Worm (Caenorhabditis elegans) whole organism, young adult: ENCODE results near the gene F16F9.3.

Experiments used
- C06A6.2 ChIP-seq: fragments of 200-800 bp; sonication (Bioruptor generic); conservative IDR thresholded peaks from 2 replicates; pipeline ENCODE4 v1.3.6; 2022; ENCODE audit warnings: missing genetic modification characterization, missing compliant biosample characterization
- D2030.7 ChIP-seq: fragments of 200-800 bp; sonication (Bioruptor generic); IDR thresholded peaks from 2 replicates; pipeline ENCODE4 v1.3.6; 2022; ENCODE audit warnings: missing genetic modification reagents, missing genetic modification characterization, missing compliant biosample characterization
- F49E8.2 ChIP-seq: sonication (generic microtip); optimal IDR thresholded peaks from 3 replicates; lab custom pipeline; 2017; ENCODE audit warnings: missing genetic modification characterization, mild to moderate bottlenecking, missing compliant biosample characterization, antibody characterized with exemption, moderate library complexity; ENCODE audit not compliant: insufficient read depth
- F55B11.4 ChIP-seq: sonication (generic microtip); optimal IDR thresholded peaks from 2 replicates; lab custom pipeline; 2016; ENCODE audit warnings: missing compliant biosample characterization, missing genetic modification characterization, borderline replicate concordance; ENCODE audit not compliant: insufficient read depth
- Y53F4B.3 ChIP-seq: fragments of 200-800 bp; sonication (Bioruptor generic); IDR thresholded peaks from 2 replicates; pipeline ENCODE4 v1.3.6; 2022; ENCODE audit warnings: missing genetic modification reagents, missing genetic modification characterization, missing compliant biosample characterization
- Y53G8AR.9 ChIP-seq: fragments of 200-800 bp; sonication (Bioruptor generic); conservative IDR thresholded peaks from 2 replicates; pipeline ENCODE4 v1.3.6; 2022; ENCODE audit warnings: missing genetic modification reagents, missing genetic modification characterization, missing compliant biosample characterization
- Y56A3A.18 ChIP-seq: fragments of 200-800 bp; sonication (Bioruptor generic); IDR thresholded peaks from 2 replicates; pipeline ENCODE4 v1.3.6; 2022; ENCODE audit warnings: missing genetic modification reagents, missing genetic modification characterization, missing compliant biosample characterization
- Y79H2A.3 ChIP-seq: fragments of 200-800 bp; sonication (Bioruptor generic); conservative IDR thresholded peaks from 2 replicates; pipeline ENCODE4 v1.3.6; 2022; ENCODE audit warnings: missing genetic modification reagents, missing genetic modification characterization, missing compliant biosample characterization
- Y95B8A.8 ChIP-seq: fragments of 200-800 bp; sonication (Bioruptor generic); IDR thresholded peaks from 2 replicates; pipeline ENCODE4 v1.3.6; 2022; ENCODE audit warnings: missing genetic modification reagents, missing genetic modification characterization, missing compliant biosample characterization
- akir-1 ChIP-seq: fragments of 200-800 bp; sonication (Bioruptor generic); optimal IDR thresholded peaks from 2 replicates; lab custom pipeline; 2018; ENCODE audit warnings: mild to moderate bottlenecking, missing genetic modification characterization, moderate library complexity, missing compliant biosample characterization
- ama-1 ChIP-seq, 3 experiments: fragments of 150-350 bp in 1 of 3; sonication (generic microtip) in 2 of 3; optimal IDR thresholded peaks; 2 replicates each; lab custom pipeline; 2014 to 2018; ENCODE audit warnings: missing biosample characterization in 2 of 3, missing genetic modification characterization in 2 of 3, missing genetic modification reagents in 2 of 3
- atf-7 ChIP-seq: sonication (generic microtip); optimal IDR thresholded peaks from 2 replicates; lab custom pipeline; 2017; ENCODE audit warnings: mild to moderate bottlenecking, missing genetic modification characterization, missing compliant biosample characterization
- athp-1 ChIP-seq: sonication (generic microtip); optimal IDR thresholded peaks from 2 replicates; lab custom pipeline; 2017; ENCODE audit warnings: mild to moderate bottlenecking, missing genetic modification characterization, missing compliant biosample characterization
- attf-5 ChIP-seq: fragments of 200-800 bp; sonication (Bioruptor generic); optimal IDR thresholded peaks from 2 replicates; lab custom pipeline; 2018; ENCODE audit warnings: mild to moderate bottlenecking, missing genetic modification characterization, missing compliant biosample characterization
- cebp-2 ChIP-seq: fragments of 200-800 bp; sonication (Bioruptor generic); IDR thresholded peaks from 2 replicates; pipeline ENCODE4 v1.3.6; 2022; ENCODE audit warnings: missing genetic modification characterization, missing compliant biosample characterization
- chd-7 ChIP-seq: sonication (generic microtip); optimal IDR thresholded peaks from 2 replicates; lab custom pipeline; 2016; ENCODE audit warnings: mild to moderate bottlenecking, missing genetic modification characterization, moderate library complexity, missing compliant biosample characterization
- dox-1 ChIP-seq: fragments of 200-800 bp; sonication (Bioruptor generic); IDR thresholded peaks from 2 replicates; pipeline ENCODE4 v1.3.6; 2022; ENCODE audit warnings: missing genetic modification reagents, missing genetic modification characterization, missing compliant biosample characterization
- efl-1 ChIP-seq: fragments of 150-350 bp; optimal IDR thresholded peaks from 2 replicates; lab custom pipeline; 2014; ENCODE audit warnings: missing biosample characterization, missing genetic modification reagents, missing genetic modification characterization
- egl-44 ChIP-seq: fragments of 200-800 bp; sonication (Bioruptor generic); IDR thresholded peaks from 2 replicates; pipeline ENCODE4 v1.3.6; 2022; ENCODE audit warnings: missing genetic modification reagents, missing genetic modification characterization, missing compliant biosample characterization
- him-1 ChIP-seq: sonication (generic microtip); optimal IDR thresholded peaks from 2 replicates; lab custom pipeline; 2016; ENCODE audit warnings: missing genotype, missing genetic modification reagents, missing genetic modification characterization, missing compliant biosample characterization
- hrde-1 ChIP-seq: sonication (generic microtip); optimal IDR thresholded peaks from 2 replicates; lab custom pipeline; 2016; ENCODE audit warnings: missing genetic modification characterization, mild to moderate bottlenecking, missing compliant biosample characterization, moderate library complexity, missing genotype, missing genetic modification reagents, borderline replicate concordance
- lag-1 ChIP-seq: fragments of 200-800 bp; sonication (Bioruptor generic); IDR thresholded peaks from 2 replicates; pipeline ENCODE4 v1.3.6; 2022; ENCODE audit warnings: missing genetic modification reagents, missing genetic modification characterization, missing compliant biosample characterization
- lin-35 ChIP-seq, 3 experiments: fragments of 150-350 bp in 2 of 3; sonication (generic microtip) in 1 of 3; optimal IDR thresholded peaks; 2 replicates each; lab custom pipeline; 2014 to 2018; ENCODE audit warnings: missing biosample characterization in 3 of 3, missing genetic modification characterization in 3 of 3, missing genetic modification reagents in 3 of 3
- lin-40 ChIP-seq: sonication (generic microtip); optimal IDR thresholded peaks from 2 replicates; lab custom pipeline; 2016; ENCODE audit warnings: missing genetic modification characterization, mild to moderate bottlenecking, missing compliant biosample characterization, missing genotype, missing genetic modification reagents
- madf-10 ChIP-seq: sonication (generic microtip); optimal IDR thresholded peaks from 2 replicates; lab custom pipeline; 2016; ENCODE audit warnings: mild to moderate bottlenecking, missing genetic modification characterization, missing compliant biosample characterization
- madf-3 ChIP-seq: fragments of 200-800 bp; sonication (Bioruptor generic); IDR thresholded peaks from 2 replicates; pipeline ENCODE4 v1.3.6; 2022; ENCODE audit warnings: missing genetic modification reagents, missing genetic modification characterization, missing compliant biosample characterization
- madf-8 ChIP-seq: fragments of 200-800 bp; sonication (Bioruptor generic); conservative IDR thresholded peaks from 2 replicates; pipeline ENCODE4 v1.3.6; 2022; ENCODE audit warnings: missing genetic modification reagents, missing genetic modification characterization, missing compliant biosample characterization
- mxl-1 ChIP-seq: sonication (generic microtip); optimal IDR thresholded peaks from 2 replicates; lab custom pipeline; 2016; ENCODE audit warnings: missing genetic modification characterization, missing compliant biosample characterization
- nhr-179 ChIP-seq: sonication (generic microtip); optimal IDR thresholded peaks from 2 replicates; lab custom pipeline; 2016; ENCODE audit warnings: mild to moderate bottlenecking, missing genetic modification characterization, missing compliant biosample characterization
- rec-8 ChIP-seq, 2 experiments: sonication (generic microtip); optimal IDR thresholded peaks; 2 replicates each; lab custom pipeline; 2016; ENCODE audit warnings: mild to moderate bottlenecking in 2 of 2, missing genetic modification characterization in 2 of 2, missing genetic modification reagents in 2 of 2, missing genotype in 2 of 2, missing biosample characterization in 1 of 2, missing compliant biosample characterization in 1 of 2, moderate library complexity in 1 of 2
- sdz-38 ChIP-seq: sonication (generic microtip); optimal IDR thresholded peaks from 2 replicates; lab custom pipeline; 2016; ENCODE audit warnings: missing genotype, missing genetic modification characterization, missing compliant biosample characterization
- snpc-1.3 ChIP-seq: sonication (generic microtip); optimal IDR thresholded peaks from 2 replicates; lab custom pipeline; 2017; ENCODE audit warnings: missing genetic modification characterization, mild to moderate bottlenecking, missing compliant biosample characterization, antibody characterized with exemption, moderate library complexity, missing genotype, missing genetic modification reagents; ENCODE audit not compliant: insufficient read depth
- snpc-3.4 ChIP-seq: sonication (generic microtip); optimal IDR thresholded peaks from 2 replicates; lab custom pipeline; 2017; ENCODE audit warnings: missing genetic modification characterization, mild to moderate bottlenecking, missing compliant biosample characterization, antibody characterized with exemption, moderate library complexity, missing genotype, missing genetic modification reagents
- somi-1 ChIP-seq: fragments of 200-800 bp; sonication (Bioruptor generic); optimal IDR thresholded peaks from 2 replicates; lab custom pipeline; 2018; ENCODE audit warnings: mild to moderate bottlenecking, missing genetic modification characterization, missing compliant biosample characterization
- sptf-2 ChIP-seq: fragments of 200-800 bp; sonication (Bioruptor generic); optimal IDR thresholded peaks from 2 replicates; lab custom pipeline; 2018; ENCODE audit warnings: mild to moderate bottlenecking, missing genetic modification characterization, missing compliant biosample characterization
- tbx-9 ChIP-seq: sonication (generic microtip); optimal IDR thresholded peaks from 2 replicates; lab custom pipeline; 2016; ENCODE audit warnings: borderline replicate concordance, missing genetic modification characterization, inconsistent platforms, missing compliant biosample characterization
- unc-62 ChIP-seq: fragments of 150-350 bp; optimal IDR thresholded peaks from 2 replicates; lab custom pipeline; 2014; ENCODE audit warnings: missing biosample characterization, missing genetic modification reagents, missing genetic modification characterization
- xnd-1 ChIP-seq: sonication (generic microtip); optimal IDR thresholded peaks from 2 replicates; lab custom pipeline; 2016; ENCODE audit warnings: missing genotype, missing genetic modification reagents, missing genetic modification characterization, missing compliant biosample characterization
- zfh-2 ChIP-seq: fragments of 200-800 bp; sonication (Bioruptor generic); conservative IDR thresholded peaks from 2 replicates; pipeline ENCODE4 v1.3.6; 2022; ENCODE audit warnings: missing genetic modification reagents, missing genetic modification characterization, missing compliant biosample characterization
- ztf-18 ChIP-seq: sonication (generic microtip); optimal IDR thresholded peaks from 2 replicates; lab custom pipeline; 2016; ENCODE audit warnings: missing genotype, mild to moderate bottlenecking, missing genetic modification characterization, missing compliant biosample characterization
- ztf-26 ChIP-seq: sonication (generic microtip); optimal IDR thresholded peaks from 2 replicates; lab custom pipeline; 2017; ENCODE audit warnings: missing genetic modification characterization, missing compliant biosample characterization
- ztf-28 ChIP-seq: fragments of 200-800 bp; sonication (Bioruptor generic); IDR thresholded peaks from 2 replicates; pipeline ENCODE4 v1.3.6; 2022; ENCODE audit warnings: missing genetic modification reagents, missing genetic modification characterization, missing compliant biosample characterization
- ztf-3 ChIP-seq: fragments of 200-800 bp; sonication (Bioruptor generic); optimal IDR thresholded peaks from 2 replicates; lab custom pipeline; 2018; ENCODE audit warnings: mild to moderate bottlenecking, missing genetic modification characterization, missing compliant biosample characterization

The F16F9.3 gene

ce11 chrX:8419252-8419651 lies 38.2 kb upstream of the F16F9.3 start (continued):
- peak; percentile 34 for TF ChIP-seq snpc-1.3 (tag; lab: Kevin White, UChicago)
- no peak for TF ChIP-seq C06A6.2
- TF ChIP-seq lin-40 (tag; lab: Kevin White, UChicago) = no peak
- no peak; the same call in 1 of the 2 replicates for TF ChIP-seq dox-1 (GFP tag; lab: Robert Waterston, UW)
- no peak for TF ChIP-seq ztf-3
- no peak for TF ChIP-seq nhr-179 (tag; lab: Kevin White, UChicago)
- TF ChIP-seq sptf-2 (GFP tag; lab: Kevin White, UChicago) = no peak
- no peak for TF ChIP-seq lag-1 (GFP tag; lab: Robert Waterston, UW)
- TF ChIP-seq Y56A3A.18 (GFP tag; lab: Robert Waterston, UW) = 0 out of 2 replicates have a peak, but pooled peaks have one; percentile 24
- no peak for TF ChIP-seq Y95B8A.8 (GFP tag; lab: Robert Waterston, UW)
- no peak for TF ChIP-seq sdz-38 (tag; lab: Kevin White, UChicago)
- TF ChIP-seq unc-62 (GFP tag; lab: Kevin White, UChicago) = no peak
- TF ChIP-seq ztf-28 = no peak
- no peak for TF ChIP-seq athp-1 (tag; lab: Kevin White, UChicago)
- TF ChIP-seq Y53G8AR.9 (GFP tag; lab: Robert Waterston, UW) = no peak
- TF ChIP-seq attf-5 (GFP tag; lab: Kevin White, UChicago) = no peak
- TF ChIP-seq F55B11.4 (tag; lab: Kevin White, UChicago) = no peak
- no peak for TF ChIP-seq akir-1 (GFP tag; lab: Kevin White, UChicago)
- no peak for TF ChIP-seq chd-7 (tag; lab: Kevin White, UChicago)
- no peak for TF ChIP-seq ztf-26 (tag; lab: Kevin White, UChicago)
- no peak for TF ChIP-seq F49E8.2 (tag; lab: Kevin White, UChicago)
- TF ChIP-seq efl-1 (GFP tag; lab: Kevin White, UChicago) = no peak
- no peak for TF ChIP-seq atf-7 (tag; lab: Kevin White, UChicago)
- no peak for TF ChIP-seq tbx-9
- TF ChIP-seq zfh-2 (GFP tag; lab: Robert Waterston, UW) = no peak
- no peak for TF ChIP-seq hrde-1 (tag; lab: Kevin White, UChicago)
- TF ChIP-seq D2030.7 (GFP tag; lab: Robert Waterston, UW) = peak; percentile 64
- peak; percentile 34 for TF ChIP-seq snpc-3.4
- no peak for TF ChIP-seq somi-1 (GFP tag; lab: Kevin White, UChicago)
- no peak for TF ChIP-seq egl-44 (GFP tag; lab: Robert Waterston, UW)
- TF ChIP-seq Y53F4B.3 (GFP tag; lab: Robert Waterston, UW) = no peak
- TF ChIP-seq xnd-1 (tag; lab: Kevin White, UChicago) = no peak
- peak; percentile 36 for TF ChIP-seq ztf-18
- peak; percentile 14 for TF ChIP-seq madf-10 (tag; lab: Kevin White, UChicago)
- TF ChIP-seq him-1 (tag; lab: Kevin White, UChicago) = peak; percentile 31
- no peak for TF ChIP-seq Y79H2A.3
- TF ChIP-seq madf-3 = no peak
- TF ChIP-seq mxl-1 (tag; lab: Kevin White, UChicago) = no peak
- TF ChIP-seq cebp-2 (GFP tag; lab: Robert Waterston, UW) = no peak
- TF ChIP-seq ama-1 (optimal IDR thresholded peaks at IDR 0.05; lab: Kevin White, UChicago) = no peak
- TF ChIP-seq ama-1 (GFP tag; optimal IDR thresholded peaks at IDR 0.05; lab: Kevin White, UChicago) = no peak
- TF ChIP-seq madf-8 = no peak
- peak; percentile 34 to 58 for TF ChIP-seq rec-8 (tag; optimal IDR thresholded peaks at IDR 0.05; lab: Kevin White, UChicago)
- no peak for TF ChIP-seq lin-35 (GFP tag; optimal IDR thresholded peaks at IDR 0.05; lab: Kevin White, UChicago)
- TF ChIP-seq, all 124 proteins: peak for 22
